Fruit fly (Drosophila melanogaster) whole organism, embryonic: Measurements from ENCODE around the gene Acn.

ENCODE experiments used
- CG12219 ChIP-seq: fragments of 200-800 bp; sonication (Bioruptor generic); optimal IDR thresholded peaks from 3 replicates; lab custom pipeline; 2018; ENCODE audit warnings: missing biosample characterization, mild to moderate bottlenecking, missing genetic modification characterization
- CG12299 ChIP-seq: fragments of 200-800 bp; sonication (Bioruptor generic); optimal IDR thresholded peaks from 2 replicates; lab custom pipeline; 2018; ENCODE audit warnings: missing biosample characterization, mild to moderate bottlenecking, missing genetic modification characterization
- CG12769 ChIP-seq: fragments of 200-800 bp; sonication (Bioruptor generic); optimal IDR thresholded peaks from 2 replicates; lab custom pipeline; 2019; ENCODE audit warnings: missing biosample characterization, mild to moderate bottlenecking, missing genetic modification characterization, moderate library complexity
- CG12942 ChIP-seq: fragments of 200-800 bp; sonication (Bioruptor generic); optimal IDR thresholded peaks from 3 replicates; lab custom pipeline; 2016; ENCODE audit warnings: missing biosample characterization, missing genetic modification characterization
- CG13775 ChIP-seq: fragments of 200-800 bp; sonication (Bioruptor generic); optimal IDR thresholded peaks from 3 replicates; lab custom pipeline; 2017; ENCODE audit warnings: missing biosample characterization, mild to moderate bottlenecking, missing genetic modification characterization
- CG1529 ChIP-seq: fragments of 200-800 bp; sonication (Bioruptor generic); optimal IDR thresholded peaks from 3 replicates; lab custom pipeline; 2018; ENCODE audit warnings: missing biosample characterization, missing genetic modification characterization
- CG1647 ChIP-seq: fragments of 200-800 bp; sonication (Bioruptor generic); optimal IDR thresholded peaks from 3 replicates; lab custom pipeline; 2016; ENCODE audit warnings: missing biosample characterization, missing genetic modification characterization
- CG17359 ChIP-seq: fragments of 200-800 bp; sonication (Bioruptor generic); optimal IDR thresholded peaks from 3 replicates; lab custom pipeline; 2018; ENCODE audit warnings: missing biosample characterization, mild to moderate bottlenecking, missing genetic modification characterization, moderate library complexity
- CG17385 ChIP-seq: fragments of 200-800 bp; sonication (Bioruptor generic); optimal IDR thresholded peaks from 3 replicates; lab custom pipeline; 2018; ENCODE audit warnings: missing biosample characterization, mild to moderate bottlenecking, missing genetic modification characterization
- CG17802 ChIP-seq: fragments of 200-800 bp; sonication (Bioruptor generic); optimal IDR thresholded peaks from 2 replicates; lab custom pipeline; 2018; ENCODE audit warnings: missing biosample characterization, mild to moderate bottlenecking, missing genetic modification characterization, moderate library complexity
- CG2875 ChIP-seq: fragments of 200-800 bp; sonication (Bioruptor generic); optimal IDR thresholded peaks from 2 replicates; lab custom pipeline; 2017; ENCODE audit warnings: missing biosample characterization, mild to moderate bottlenecking, missing genetic modification characterization, missing genetic modification reagents
- CG31365 ChIP-seq: fragments of 200-800 bp; sonication (Bioruptor generic); optimal IDR thresholded peaks from 2 replicates; lab custom pipeline; 2018; ENCODE audit warnings: missing biosample characterization, mild to moderate bottlenecking, missing genetic modification characterization
- CG43689 ChIP-seq: fragments of 200-800 bp; sonication (Bioruptor generic); IDR thresholded peaks from 2 replicates; pipeline ENCODE4 v1.3.6; 2022; ENCODE audit warnings: missing biosample characterization, missing genetic modification characterization
- CG4707 ChIP-seq: fragments of 200-800 bp; sonication (Bioruptor generic); optimal IDR thresholded peaks from 2 replicates; lab custom pipeline; 2018; ENCODE audit warnings: missing biosample characterization, mild to moderate bottlenecking, missing genetic modification characterization, moderate library complexity
- CG7745 ChIP-seq: fragments of 200-800 bp; sonication (Bioruptor generic); optimal IDR thresholded peaks from 2 replicates; lab custom pipeline; 2018; ENCODE audit warnings: missing biosample characterization, mild to moderate bottlenecking, missing genetic modification characterization, moderate library complexity
- CG9215 ChIP-seq: fragments of 200-800 bp; sonication (Bioruptor generic); IDR thresholded peaks from 2 replicates; pipeline ENCODE4 v1.3.6; 2022; ENCODE audit warnings: missing biosample characterization, missing genetic modification characterization
- CTCF ChIP-seq: fragments of 200-800 bp; sonication (Bioruptor generic); optimal IDR thresholded peaks from 2 replicates; lab custom pipeline; 2017; ENCODE audit warnings: missing biosample characterization, mild to moderate bottlenecking, missing genetic modification characterization, moderate library complexity
- CoRest ChIP-seq: fragments of 200-800 bp; sonication (Bioruptor generic); optimal IDR thresholded peaks from 3 replicates; lab custom pipeline; 2018; ENCODE audit warnings: missing biosample characterization, mild to moderate bottlenecking, missing genetic modification characterization, moderate library complexity
- CrebB ChIP-seq: fragments of 200-800 bp; sonication (Bioruptor generic); optimal IDR thresholded peaks from 3 replicates; lab custom pipeline; 2018; ENCODE audit warnings: missing biosample characterization, mild to moderate bottlenecking, missing genetic modification characterization
- Doc3 ChIP-seq: fragments of 200-800 bp; sonication (Bioruptor generic); IDR thresholded peaks from 3 replicates; pipeline ENCODE4 v1.3.6; 2022; ENCODE audit warnings: missing biosample characterization, missing genetic modification characterization; ENCODE audit not compliant: partially characterized antibody
- HLH4C ChIP-seq: fragments of 200-800 bp; sonication (Bioruptor generic); IDR thresholded peaks from 3 replicates; pipeline ENCODE4 v1.3.6; 2022; ENCODE audit warnings: missing biosample characterization, missing genetic modification characterization; ENCODE audit not compliant: partially characterized antibody
- Max ChIP-seq: fragments of 200-800 bp; sonication (Bioruptor generic); optimal IDR thresholded peaks from 2 replicates; lab custom pipeline; 2016; ENCODE audit warnings: missing biosample characterization, mild to moderate bottlenecking, missing genetic modification characterization
- Meics ChIP-seq: fragments of 200-800 bp; sonication (Bioruptor generic); optimal IDR thresholded peaks from 2 replicates; lab custom pipeline; 2017; ENCODE audit warnings: missing biosample characterization, mild to moderate bottlenecking, missing genetic modification characterization
- NC2β ChIP-seq: fragments of 200-800 bp; sonication (Bioruptor generic); optimal IDR thresholded peaks from 2 replicates; lab custom pipeline; 2016; ENCODE audit warnings: missing biosample characterization, missing genetic modification characterization
- Nf-YA ChIP-seq: fragments of 200-800 bp; sonication (Bioruptor generic); IDR thresholded peaks from 2 replicates; pipeline ENCODE4 v1.3.6; 2022; ENCODE audit warnings: missing biosample characterization, missing genetic modification characterization
- Scr ChIP-seq: fragments of 200-800 bp; sonication (Bioruptor generic); IDR thresholded peaks from 2 replicates; pipeline ENCODE4 v1.3.6; 2022; ENCODE audit warnings: missing biosample characterization, missing genetic modification characterization; ENCODE audit not compliant: partially characterized antibody
- Sin3A ChIP-seq: fragments of >200 bp; optimal IDR thresholded peaks from 2 replicates; lab custom pipeline; 2018
- Sry-β ChIP-seq: fragments of 200-800 bp; sonication (Bioruptor generic); optimal IDR thresholded peaks from 2 replicates; lab custom pipeline; 2018; ENCODE audit warnings: missing biosample characterization, mild to moderate bottlenecking, missing genetic modification characterization, moderate library complexity
- ash1 ChIP-seq: fragments of 200-800 bp; sonication (Bioruptor generic); optimal IDR thresholded peaks from 2 replicates; lab custom pipeline; 2018; ENCODE audit warnings: missing biosample characterization, mild to moderate bottlenecking, missing genetic modification characterization
- cato ChIP-seq: fragments of 200-800 bp; sonication (Bioruptor generic); optimal IDR thresholded peaks from 2 replicates; lab custom pipeline; 2016; ENCODE audit warnings: missing biosample characterization, missing genetic modification characterization, borderline replicate concordance
- danr ChIP-seq: fragments of 200-800 bp; sonication (Bioruptor generic); IDR thresholded peaks from 2 replicates; pipeline ENCODE4 v1.3.6; 2022; ENCODE audit warnings: missing biosample characterization, missing genetic modification characterization
- dpn ChIP-seq, 2 experiments: fragments of 200-800 bp; sonication (Bioruptor generic); optimal IDR thresholded peaks; 3 replicates each; lab custom pipeline; 2016; ENCODE audit warnings: missing biosample characterization in 2 of 2, missing genetic modification characterization in 2 of 2
- jing ChIP-seq: fragments of 200-800 bp; sonication (Bioruptor generic); optimal IDR thresholded peaks from 2 replicates; lab custom pipeline; 2018; ENCODE audit warnings: missing biosample characterization, mild to moderate bottlenecking, missing genetic modification characterization
- kay ChIP-seq: fragments of 200-800 bp; sonication (Bioruptor generic); optimal IDR thresholded peaks from 2 replicates; lab custom pipeline; 2016; ENCODE audit warnings: missing biosample characterization, missing genetic modification characterization
- klu ChIP-seq: fragments of 200-800 bp; sonication (Bioruptor generic); IDR thresholded peaks from 2 replicates; pipeline ENCODE4 v1.3.6; 2022; ENCODE audit warnings: missing biosample characterization, missing genetic modification characterization
- lab ChIP-seq: fragments of 200-800 bp; sonication (Bioruptor generic); optimal IDR thresholded peaks from 3 replicates; lab custom pipeline; 2017; ENCODE audit warnings: missing biosample characterization, missing genetic modification characterization, mild to moderate bottlenecking, moderate library complexity, missing genetic modification reagents
- lola ChIP-seq, 3 experiments: fragments of >200 bp in 2 of 3; fragments of 200-800 bp in 1 of 3; sonication (Bioruptor generic) in 1 of 3; optimal IDR thresholded peaks; 2 replicates each; lab custom pipeline; 2017 to 2019; ENCODE audit warnings: missing biosample characterization in 3 of 3, missing genetic modification characterization in 3 of 3, mild to moderate bottlenecking in 1 of 3, moderate library complexity in 1 of 3
- mirr ChIP-seq: fragments of 200-800 bp; sonication (Bioruptor generic); optimal IDR thresholded peaks from 3 replicates; lab custom pipeline; 2018; ENCODE audit warnings: missing biosample characterization, mild to moderate bottlenecking, missing genetic modification characterization
- pfk ChIP-seq: fragments of 200-800 bp; sonication (Bioruptor generic); optimal IDR thresholded peaks from 2 replicates; lab custom pipeline; 2018; ENCODE audit warnings: missing biosample characterization, mild to moderate bottlenecking, missing genetic modification characterization, moderate library complexity
- phol ChIP-seq: fragments of 200-800 bp; sonication (Bioruptor generic); optimal IDR thresholded peaks from 3 replicates; lab custom pipeline; 2018; ENCODE audit warnings: missing biosample characterization, mild to moderate bottlenecking, missing genetic modification characterization, moderate library complexity
- pzg ChIP-seq: fragments of 200-800 bp; sonication (Bioruptor generic); optimal IDR thresholded peaks from 3 replicates; lab custom pipeline; 2018; ENCODE audit warnings: missing biosample characterization, mild to moderate bottlenecking, missing genetic modification characterization, moderate library complexity
- row ChIP-seq: fragments of 200-800 bp; sonication (Bioruptor generic); IDR thresholded peaks from 3 replicates; pipeline ENCODE4 v1.3.6; 2022; ENCODE audit warnings: missing biosample characterization, missing genetic modification characterization
- schlank ChIP-seq: fragments of 200-800 bp; sonication (Bioruptor generic); optimal IDR thresholded peaks from 2 replicates; lab custom pipeline; 2018; ENCODE audit warnings: missing biosample characterization, mild to moderate bottlenecking, missing genetic modification characterization
- sens-2 ChIP-seq: fragments of 200-800 bp; sonication (Bioruptor generic); IDR thresholded peaks from 2 replicates; pipeline ENCODE4 v1.3.6; 2022; ENCODE audit warnings: missing biosample characterization, missing genetic modification characterization
- shn ChIP-seq: fragments of 200-800 bp; sonication (Bioruptor generic); optimal IDR thresholded peaks from 3 replicates; lab custom pipeline; 2016; ENCODE audit warnings: missing biosample characterization, missing genetic modification characterization
- stc ChIP-seq: fragments of 200-800 bp; sonication (Bioruptor generic); IDR thresholded peaks from 2 replicates; pipeline ENCODE4 v1.3.6; 2022; ENCODE audit warnings: missing biosample characterization, missing genetic modification characterization
- trem ChIP-seq: fragments of 200-800 bp; optimal IDR thresholded peaks from 3 replicates; lab custom pipeline; 2019; ENCODE audit warnings: missing biosample characterization, mild to moderate bottlenecking, missing genetic modification characterization, moderate library complexity
- twi ChIP-seq: fragments of 200-800 bp; optimal IDR thresholded peaks from 2 replicates; lab custom pipeline; 2019; ENCODE audit warnings: missing biosample characterization, mild to moderate bottlenecking, missing genetic modification characterization, moderate library complexity
- vfl ChIP-seq: fragments of 200-800 bp; sonication (Bioruptor generic); optimal IDR thresholded peaks from 2 replicates; lab custom pipeline; 2016; ENCODE audit warnings: missing biosample characterization, missing genetic modification characterization

Acn gene

dm6 chr2L:19011895-19012645 is 33.1 kb upstream of the Acn start (continued):
- TF ChIP-seq twi (tag; lab: Kevin White, UChicago) (peak; percentile 43), CoRest (peak; percentile 84), CG17359 (tag; lab: Kevin White, UChicago) (peak; percentile 82), klu (GFP tag; lab: Robert Waterston, UW) (peak; percentile 66), CrebB (tag; lab: Kevin White, UChicago) (peak; percentile 73), CG2875 (peak; percentile 42), dpn (GFP tag; optimal IDR thresholded peaks at IDR 0.05; lab: Kevin White, UChicago) (peak; percentile 81), Scr (GFP tag; lab: Robert Waterston, UW) (no peak), vfl (GFP tag; lab: Kevin White, UChicago) (peak; percentile 64), CG4707 (GFP tag; lab: Kevin White, UChicago) (no peak), CG1647 (peak; percentile 66), sens-2 (GFP tag; lab: Robert Waterston, UW) (peak; percentile 50; the same call in 1 of the 2 replicates), CG43689 (GFP tag; lab: Robert Waterston, UW) (peak; percentile 67), stc (GFP tag; lab: Robert Waterston, UW) (peak; percentile 78), lab (GFP tag; lab: Kevin White, UChicago) (peak; percentile 92), CG9215 (GFP tag; lab: Robert Waterston, UW) (peak; percentile 78), CG13775 (GFP tag; lab: Kevin White, UChicago) (peak; percentile 75), mirr (GFP tag; lab: Kevin White, UChicago) (peak; percentile 88), CG17802 (tag; lab: Kevin White, UChicago) (peak; percentile 27), lola (GFP tag; optimal IDR thresholded peaks at IDR 0.05; lab: Kevin White, UChicago) (peak in 1 of 3 experiments; percentile 43), ash1 (peak; percentile 13), row (GFP tag; lab: Robert Waterston, UW) (peak; percentile 95), CG12299 (tag; lab: Kevin White, UChicago) (peak; percentile 67), NC2β (peak; percentile 56), pfk (no peak), CG7745 (tag; lab: Kevin White, UChicago) (no peak), CG1529 (GFP tag; lab: Kevin White, UChicago) (peak; percentile 67), trem (peak; percentile 36), Doc3 (GFP tag; lab: Robert Waterston, UW) (no peak), CG12769 (tag; lab: Kevin White, UChicago) (peak; percentile 95), Sry-β (GFP tag; lab: Kevin White, UChicago) (no peak), CG12942 (peak; percentile 73), CG12219 (GFP tag; lab: Kevin White, UChicago) (peak; percentile 80), phol (tag; lab: Kevin White, UChicago) (peak; percentile 71), CTCF (GFP tag; lab: Kevin White, UChicago) (no peak), schlank (tag; lab: Kevin White, UChicago) (peak; percentile 75), danr (GFP tag; lab: Robert Waterston, UW) (peak; percentile 71), CG31365 (peak; percentile 50), Meics (GFP tag; lab: Kevin White, UChicago) (peak; percentile 86), Nf-YA (GFP tag; lab: Robert Waterston, UW) (peak; percentile 64; the same call in 1 of the 2 replicates), jing (GFP tag; lab: Kevin White, UChicago) (peak; percentile 64), Sin3A (lab: Kevin White, UChicago) (no peak), HLH4C (GFP tag; lab: Robert Waterston, UW) (no peak), kay (GFP tag; lab: Kevin White, UChicago) (peak; percentile 58), cato (GFP tag; lab: Kevin White, UChicago) (no peak), shn (GFP tag; lab: Kevin White, UChicago) (peak; percentile 76), Max (GFP tag; lab: Kevin White, UChicago) (peak; percentile 55), CG17385 (GFP tag; lab: Kevin White, UChicago) (peak; percentile 79), pzg (GFP tag; lab: Kevin White, UChicago) (no peak)
